Worm (Caenorhabditis elegans): ENCODE results near the gene Y75B12B.1.

Gene Y75B12B.1

DNA sequence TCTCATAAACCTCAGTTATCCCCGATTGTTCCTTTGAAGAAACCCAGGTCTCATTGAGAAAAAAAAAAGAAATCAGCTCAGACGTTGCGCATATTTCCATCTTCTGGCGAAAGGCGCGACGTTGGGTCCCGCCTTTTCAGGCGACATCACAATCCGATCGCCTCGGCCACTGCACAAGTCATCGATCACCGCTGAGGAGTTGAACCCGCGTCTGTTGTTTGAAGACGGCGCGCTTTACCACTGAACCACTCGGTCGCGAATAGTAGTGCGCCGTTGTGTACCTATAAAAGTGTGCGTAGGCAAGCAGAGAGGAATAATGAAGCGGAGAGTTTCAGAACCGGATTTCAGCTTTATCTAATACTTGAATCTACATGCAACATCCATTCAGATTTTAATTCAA is 6.4 kb downstream of the Y75B12B.1 start, which contains the start of gene Y75B12B.11 (continued):
- TF ChIP-seq unc-130 (tag; optimal IDR thresholded peaks at IDR 0.05) (no peak), grh-1 (GFP tag; IDR thresholded peaks at IDR 0.05) (peak; percentile 43; the same call in 1 of the 2 replicates), unc-86 (tag; optimal IDR thresholded peaks at IDR 0.05) (peak; percentile 40), elt-3 (tag; optimal IDR thresholded peaks at IDR 0.05) (peak in 2 of 6 experiments; percentile 46 to 48), egl-13 (tag; optimal IDR thresholded peaks at IDR 0.05) (no peak), blmp-1 (tag; optimal IDR thresholded peaks at IDR 0.05) (no peak), ceh-63 (GFP tag; optimal IDR thresholded peaks at IDR 0.05) (no peak), mab-9 (GFP tag; IDR thresholded peaks at IDR 0.05) (no peak), fkh-4 (tag; optimal IDR thresholded peaks at IDR 0.05; ENCODE audit: borderline replicate concordance) (peak; percentile 9), vab-15 (tag; optimal IDR thresholded peaks at IDR 0.05) (peak; percentile 20), nhr-237 (tag; optimal IDR thresholded peaks at IDR 0.05) (no peak), aly-2 (tag; optimal IDR thresholded peaks at IDR 0.05) (no peak), lsy-2 (tag; optimal IDR thresholded peaks at IDR 0.05) (peak; percentile 57 to 67), nhr-85 (tag) (peak; percentile 82), ceh-90 (tag; optimal IDR thresholded peaks at IDR 0.05) (no peak), efl-3 (GFP tag; optimal IDR thresholded peaks at IDR 0.05) (no peak), nhr-20 (tag; optimal IDR thresholded peaks at IDR 0.05) (peak; percentile 79), ama-1 (optimal IDR thresholded peaks at IDR 0.05) (peak; percentile 86), nhr-77 (tag; optimal IDR thresholded peaks at IDR 0.05) (peak; percentile 45), hlh-17 (GFP tag; optimal IDR thresholded peaks at IDR 0.05; ENCODE audit: borderline replicate concordance) (no peak), C04F5.9 (tag; optimal IDR thresholded peaks at IDR 0.05) (peak; percentile 24), ztf-4 (tag; optimal IDR thresholded peaks at IDR 0.05) (peak; percentile 78), ceh-88 (GFP tag; IDR thresholded peaks at IDR 0.05) (no peak), elt-2 (tag; optimal IDR thresholded peaks at IDR 0.05) (peak; percentile 57), nhr-19 (GFP tag; conservative IDR thresholded peaks at IDR 0.05) (peak; percentile 71), swsn-7 (tag; optimal IDR thresholded peaks at IDR 0.05) (peak; percentile 70), pax-3 (tag; optimal IDR thresholded peaks at IDR 0.05) (peak; percentile 86), zip-4 (GFP tag; optimal IDR thresholded peaks at IDR 0.05) (peak; percentile 29), C16A3.4 (tag; optimal IDR thresholded peaks at IDR 0.05) (peak; percentile 69), fkh-10 (GFP tag; optimal IDR thresholded peaks at IDR 0.05) (no peak), isw-1 (GFP tag; IDR thresholded peaks at IDR 0.05) (no peak), Y116A8C.19 (tag; optimal IDR thresholded peaks at IDR 0.05; ENCODE audit: borderline replicate concordance) (no peak), ceh-82 (tag; optimal IDR thresholded peaks at IDR 0.05) (peak; percentile 33 to 64 (median 37)), xbp-1 (tag; optimal IDR thresholded peaks at IDR 0.05) (peak; percentile 57), zag-1 (tag; optimal IDR thresholded peaks at IDR 0.05) (no peak), lir-3 (tag; optimal IDR thresholded peaks at IDR 0.05; ENCODE audit: poor library complexity) (peak; percentile 51), ceh-8 (GFP tag; optimal IDR thresholded peaks at IDR 0.05) (no peak), nhr-90 (tag; optimal IDR thresholded peaks at IDR 0.05; ENCODE audit: poor library complexity) (peak; percentile 75), tbx-2 (tag; optimal IDR thresholded peaks at IDR 0.05) (peak; percentile 66), snu-23 (GFP tag; optimal IDR thresholded peaks at IDR 0.05) (peak; percentile 78), mep-1 (tag; optimal IDR thresholded peaks at IDR 0.05) (peak; percentile 79), lin-14 (GFP tag; optimal IDR thresholded peaks at IDR 0.05) (peak; percentile 63), lin-15B (tag; optimal IDR thresholded peaks at IDR 0.05) (peak; percentile 49), nhr-71 (tag; optimal IDR thresholded peaks at IDR 0.05) (peak; percentile 87), skn-1 (tag; optimal IDR thresholded peaks at IDR 0.05) (peak; percentile 67), nhr-76 (tag; optimal IDR thresholded peaks at IDR 0.05) (no peak), efl-1 (optimal IDR thresholded peaks at IDR 0.05) (peak; percentile 57 to 80), efl-1 (GFP tag; optimal IDR thresholded peaks at IDR 0.05 in 1 of 2) (peak; percentile 72 to 98), tlp-1 (tag; optimal IDR thresholded peaks at IDR 0.05) (no peak), rnt-1 (tag; optimal IDR thresholded peaks at IDR 0.05) (peak; percentile 85), jun-1 (tag; optimal IDR thresholded peaks at IDR 0.05) (peak; percentile 45), hpl-2 (GFP tag; optimal IDR thresholded peaks at IDR 0.05) (peak; percentile 11), nhr-12 (tag; optimal IDR thresholded peaks at IDR 0.05) (no peak)

All from whole organism, L1 larva.